Worm (Caenorhabditis elegans) whole organism, young adult: ENCODE data around the gene col-169.

Experiments used
- D2030.7 ChIP-seq: fragments of 200-800 bp; sonication (Bioruptor generic); IDR thresholded peaks from 2 replicates; pipeline ENCODE4 v1.3.6; 2022; ENCODE audit warnings: missing genetic modification reagents, missing genetic modification characterization, missing compliant biosample characterization
- F39B2.1 ChIP-seq: fragments of 200-800 bp; sonication (Bioruptor generic); IDR thresholded peaks from 2 replicates; pipeline ENCODE4 v1.3.6; 2022; ENCODE audit warnings: missing genetic modification reagents, missing genetic modification characterization, missing compliant biosample characterization
- Y95B8A.8 ChIP-seq: fragments of 200-800 bp; sonication (Bioruptor generic); IDR thresholded peaks from 2 replicates; pipeline ENCODE4 v1.3.6; 2022; ENCODE audit warnings: missing genetic modification reagents, missing genetic modification characterization, missing compliant biosample characterization
- efl-1 ChIP-seq: fragments of 150-350 bp; optimal IDR thresholded peaks from 2 replicates; lab custom pipeline; 2014; ENCODE audit warnings: missing biosample characterization, missing genetic modification reagents, missing genetic modification characterization
- egl-18 ChIP-seq: fragments of 200-800 bp; sonication (Bioruptor generic); IDR thresholded peaks from 2 replicates; pipeline ENCODE4 v1.3.6; 2022; ENCODE audit warnings: missing genetic modification reagents, missing genetic modification characterization, missing compliant biosample characterization
- egl-44 ChIP-seq: fragments of 200-800 bp; sonication (Bioruptor generic); IDR thresholded peaks from 2 replicates; pipeline ENCODE4 v1.3.6; 2022; ENCODE audit warnings: missing genetic modification reagents, missing genetic modification characterization, missing compliant biosample characterization
- ets-4 ChIP-seq: fragments of 200-800 bp; sonication (Bioruptor generic); optimal IDR thresholded peaks from 2 replicates; lab custom pipeline; 2018; ENCODE audit warnings: mild to moderate bottlenecking, missing genetic modification characterization, missing compliant biosample characterization
- fkh-3 ChIP-seq: sonication (generic microtip); optimal IDR thresholded peaks from 2 replicates; lab custom pipeline; 2016; ENCODE audit warnings: mild to moderate bottlenecking, missing genetic modification characterization, missing compliant biosample characterization
- let-526 ChIP-seq: fragments of 200-800 bp; sonication (Bioruptor generic); IDR thresholded peaks from 2 replicates; pipeline ENCODE4 v1.3.6; 2022; ENCODE audit warnings: missing genetic modification reagents, missing genetic modification characterization, missing compliant biosample characterization
- lsl-1 ChIP-seq: fragments of 200-800 bp; sonication (Bioruptor generic); optimal IDR thresholded peaks from 2 replicates; lab custom pipeline; 2018; ENCODE audit warnings: mild to moderate bottlenecking, missing genetic modification characterization, moderate library complexity, missing compliant biosample characterization
- madf-10 ChIP-seq: sonication (generic microtip); optimal IDR thresholded peaks from 2 replicates; lab custom pipeline; 2016; ENCODE audit warnings: mild to moderate bottlenecking, missing genetic modification characterization, missing compliant biosample characterization
- repo-1 ChIP-seq: sonication (generic microtip); optimal IDR thresholded peaks from 2 replicates; lab custom pipeline; 2017; ENCODE audit warnings: mild to moderate bottlenecking, missing genetic modification characterization, missing compliant biosample characterization
- snpc-3.4 ChIP-seq: sonication (generic microtip); optimal IDR thresholded peaks from 2 replicates; lab custom pipeline; 2017; ENCODE audit warnings: missing genetic modification characterization, mild to moderate bottlenecking, missing compliant biosample characterization, antibody characterized with exemption, moderate library complexity, missing genotype, missing genetic modification reagents
- tbp1 ChIP-seq: fragments of 200-800 bp; sonication (Bioruptor generic); optimal IDR thresholded peaks from 2 replicates; lab custom pipeline; 2018; ENCODE audit warnings: mild to moderate bottlenecking, missing genetic modification characterization, missing compliant biosample characterization

DNA sequence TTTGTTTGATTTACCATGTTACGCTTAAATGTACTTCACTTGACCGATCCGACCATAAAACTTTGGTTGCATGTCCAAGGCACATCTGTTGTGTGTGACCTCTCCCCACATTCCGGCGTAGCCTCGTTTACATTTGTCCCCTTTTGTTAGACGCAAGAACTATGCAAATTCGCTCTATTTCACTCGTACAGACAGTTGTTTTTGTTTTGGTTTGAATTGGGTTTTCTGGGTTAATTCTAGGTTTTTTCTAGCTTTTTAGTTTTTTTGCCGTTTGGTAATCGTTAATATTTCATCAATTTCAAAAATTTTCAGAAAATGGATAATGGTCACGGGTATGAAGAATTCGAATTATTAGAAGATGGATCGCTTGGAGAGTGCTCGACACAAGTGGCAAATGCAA lies 36.1 kb upstream of the col-169 start, which contains the start of gene mom-1:
- no peak for TF ChIP-seq repo-1 (tag; lab: Kevin White, UChicago)
- no peak for TF ChIP-seq egl-18 (GFP tag; lab: Robert Waterston, UW)
- TF ChIP-seq D2030.7 (GFP tag; lab: Robert Waterston, UW): no peak
- TF ChIP-seq let-526: no peak
- no peak for TF ChIP-seq Y95B8A.8 (GFP tag; lab: Robert Waterston, UW)
- TF ChIP-seq fkh-3 (tag; lab: Kevin White, UChicago): no peak
- no peak for TF ChIP-seq snpc-3.4
- no peak for TF ChIP-seq tbp1 (GFP tag; lab: Kevin White, UChicago)
- TF ChIP-seq efl-1 (GFP tag; lab: Kevin White, UChicago): no peak
- TF ChIP-seq lsl-1 (GFP tag; lab: Kevin White, UChicago): no peak
- no peak for TF ChIP-seq ets-4 (GFP tag; lab: Kevin White, UChicago)
- no peak for TF ChIP-seq egl-44 (GFP tag; lab: Robert Waterston, UW)
- TF ChIP-seq madf-10 (tag; lab: Kevin White, UChicago): no peak
- no peak for TF ChIP-seq F39B2.1 (GFP tag; lab: Robert Waterston, UW)
